Worm (Caenorhabditis elegans) whole organism, L4/young adult: Measurements from ENCODE around the gene lgc-31.

ENCODE experiments used
- W03F9.2 ChIP-seq: fragments of 150-350 bp; optimal IDR thresholded peaks from 2 replicates; lab custom pipeline; 2014; ENCODE audit warnings: missing biosample characterization, missing genetic modification characterization
- dao-5 ChIP-seq: sonication (generic microtip); optimal IDR thresholded peaks from 2 replicates; lab custom pipeline; 2016; ENCODE audit warnings: missing genotype, missing genetic modification characterization, moderate library complexity, missing compliant biosample characterization

DNA sequence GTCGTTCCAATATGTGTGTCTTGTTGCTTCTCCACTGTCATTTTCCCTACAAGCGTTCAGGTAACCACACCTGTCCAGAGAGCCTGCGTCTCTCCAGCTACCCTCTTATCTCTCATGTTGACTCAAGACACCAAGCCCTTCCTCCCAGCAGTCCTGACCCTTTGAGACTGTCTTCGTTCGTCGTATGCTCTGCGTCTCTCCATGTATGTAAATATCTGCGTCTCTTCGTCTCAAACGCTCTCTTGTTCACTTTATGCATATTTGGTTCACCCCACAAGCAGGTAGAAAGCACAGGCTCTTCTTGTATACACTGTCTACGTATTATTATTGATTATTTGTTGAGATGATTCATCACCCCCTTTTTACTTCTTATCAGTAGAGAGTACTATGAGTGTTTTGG lies 24.1 kb downstream of the lgc-31 start:
- TF ChIP-seq dao-5 (tag; lab: Kevin White, UChicago) (no peak), W03F9.2 (tag; lab: Kevin White, UChicago) (no peak)
